Fruit fly (Drosophila melanogaster) S2 (cell line): ENCODE measurements around the gene Acp98AB.

ENCODE experiments used
- CG8478 ChIP-seq: fragments of >200 bp; optimal IDR thresholded peaks from 2 replicates; lab custom pipeline; 2018
- CTCF ChIP-seq, 2 experiments: fragments of >200 bp; optimal IDR thresholded peaks; 2 replicates each; lab custom pipeline; 2018

dm6 chr3R:27647817-27648216, 46.9 kb upstream of the Acp98AB start:
- TF ChIP-seq CG8478 (lab: Kevin White, UChicago) (no peak), CTCF (optimal IDR thresholded peaks at IDR 0.05; lab: Kevin White, UChicago) (no peak)
